Fruit fly (Drosophila melanogaster): ENCODE data around the gene CG7099.
A peak's percentile ranks its signal among the peaks of the same experiment; 100 is the strongest.

The CG7099 gene

DNA sequence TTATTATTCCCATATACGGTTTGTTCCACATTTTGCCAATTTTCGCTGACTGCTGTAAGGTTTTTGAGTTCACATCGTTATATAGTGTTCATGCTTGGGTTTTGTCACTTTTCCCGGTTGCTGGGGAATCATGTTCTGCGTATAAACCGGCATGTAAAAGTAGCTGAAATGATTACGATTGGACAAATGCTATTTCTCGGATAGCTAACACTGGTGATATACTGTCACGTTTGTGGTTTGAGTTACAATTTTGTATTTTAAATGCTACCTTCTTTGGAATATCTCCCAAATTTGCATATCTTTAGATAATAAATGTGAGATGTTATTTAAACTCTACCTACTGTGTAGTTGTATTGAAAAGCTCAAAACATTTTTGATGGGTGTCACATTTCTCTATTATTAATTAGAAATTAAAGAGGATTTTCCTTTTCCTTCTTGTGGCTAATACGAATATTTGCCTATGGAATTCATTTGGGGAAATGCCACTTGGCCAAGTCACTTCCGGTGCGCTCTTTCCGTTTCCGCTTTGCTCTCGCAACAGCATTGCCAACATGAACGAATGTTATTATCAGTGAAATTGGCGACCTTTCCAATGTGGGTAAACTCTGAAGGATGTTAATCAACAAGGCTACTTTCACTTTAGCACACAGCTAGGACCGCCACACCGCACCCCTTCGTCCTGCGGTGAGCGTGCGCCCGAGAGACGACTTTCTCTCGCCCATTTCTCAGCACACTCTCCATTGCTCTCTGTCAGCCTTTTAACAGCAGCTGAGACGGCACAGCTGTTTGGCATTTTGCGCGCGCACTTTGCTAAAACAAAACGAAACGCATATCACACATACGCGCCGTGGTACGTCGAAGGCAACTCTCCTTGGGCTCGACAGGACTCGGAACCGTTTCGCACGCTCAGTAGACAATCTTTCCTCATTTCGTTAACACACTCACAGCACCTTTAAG is 27.4 kb downstream of the CG7099 start, which contains the start of the genes CG16956, CG42784 and CG43850 (continued):
- TF ChIP-seq Sox100B (GFP tag; optimal IDR thresholded peaks at IDR 0.05), result peak; percentile 54
- TF ChIP-seq dmrt99B (tag; optimal IDR thresholded peaks at IDR 0.05), result peak; percentile 51
- TF ChIP-seq CG16815 (GFP tag; optimal IDR thresholded peaks at IDR 0.05), result no peak
- TF ChIP-seq E2f2 (GFP tag; IDR thresholded peaks at IDR 0.05), result no peak; the same call in 1 of the 2 replicates
- TF ChIP-seq az2 (GFP tag; optimal IDR thresholded peaks at IDR 0.05), result no peak
- TF ChIP-seq fd3F (GFP tag; optimal IDR thresholded peaks at IDR 0.05), result peak; percentile 59
- TF ChIP-seq CG8944 (GFP tag; optimal IDR thresholded peaks at IDR 0.05), result no peak
- no peak for TF ChIP-seq Antp (GFP tag; optimal IDR thresholded peaks at IDR 0.05)
- TF ChIP-seq Usf (GFP tag; optimal IDR thresholded peaks at IDR 0.05), result no peak
- TF ChIP-seq zf30C (GFP tag; optimal IDR thresholded peaks at IDR 0.05), result no peak
- peak; percentile 56 for TF ChIP-seq CG7839 (tag; optimal IDR thresholded peaks at IDR 0.05)
- TF ChIP-seq Gsc (GFP tag; IDR thresholded peaks at IDR 0.05), result no peak
- peak; percentile 89 for TF ChIP-seq schlank (tag; optimal IDR thresholded peaks at IDR 0.05)
- TF ChIP-seq sima (GFP tag; optimal IDR thresholded peaks at IDR 0.05), result no peak
- TF ChIP-seq mam (GFP tag; optimal IDR thresholded peaks at IDR 0.05), result no peak
- TF ChIP-seq esg (GFP tag; conservative IDR thresholded peaks at IDR 0.05), result no peak
- peak; percentile 81 for TF ChIP-seq BtbVII (GFP tag; optimal IDR thresholded peaks at IDR 0.05)
- TF ChIP-seq CG15269 (tag; optimal IDR thresholded peaks at IDR 0.05), result peak; percentile 66
- TF ChIP-seq CG13424 (tag; optimal IDR thresholded peaks at IDR 0.05), result no peak
- peak; percentile 87 for TF ChIP-seq CG17568 (GFP tag; optimal IDR thresholded peaks at IDR 0.05)
- no peak for TF ChIP-seq ro (GFP tag; IDR thresholded peaks at IDR 0.05)
- TF ChIP-seq CG5180 (GFP tag; optimal IDR thresholded peaks at IDR 0.05), result peak; percentile 51
- peak; percentile 63 for TF ChIP-seq CG6683 (GFP tag; optimal IDR thresholded peaks at IDR 0.05)
- TF ChIP-seq jumu (GFP tag; optimal IDR thresholded peaks at IDR 0.05), result no peak
- TF ChIP-seq CG13894 (tag; optimal IDR thresholded peaks at IDR 0.05), result peak; percentile 74
- peak; percentile 47; the same call in 1 of the 2 replicates for TF ChIP-seq CG32532 (GFP tag; IDR thresholded peaks at IDR 0.05)
- no peak for TF ChIP-seq pho (GFP tag; optimal IDR thresholded peaks at IDR 0.05)
- TF ChIP-seq sob (GFP tag; IDR thresholded peaks at IDR 0.05), result 0 out of 2 replicates have a peak, but pooled peaks have one; percentile 45
- no peak for TF ChIP-seq CG33557 (GFP tag; optimal IDR thresholded peaks at IDR 0.05)
- peak; percentile 42 for TF ChIP-seq Dek (tag; optimal IDR thresholded peaks at IDR 0.05)
- no peak for TF ChIP-seq CG17802 (tag; optimal IDR thresholded peaks at IDR 0.05)
- TF ChIP-seq Atf6 (GFP tag; IDR thresholded peaks at IDR 0.05), result peak; percentile 64
- TF ChIP-seq bab2 (GFP tag; optimal IDR thresholded peaks at IDR 0.05), result no peak
- TF ChIP-seq CG7987 (GFP tag; optimal IDR thresholded peaks at IDR 0.05), result peak; percentile 86
- peak; percentile 94 for TF ChIP-seq lab (GFP tag; optimal IDR thresholded peaks at IDR 0.05)
- TF ChIP-seq Drgx (GFP tag; IDR thresholded peaks at IDR 0.05), result no peak
- TF ChIP-seq Sry-β (GFP tag; optimal IDR thresholded peaks at IDR 0.05), result no peak
- TF ChIP-seq cas (GFP tag; IDR thresholded peaks at IDR 0.05), result no peak
- TF ChIP-seq odd (GFP tag; optimal IDR thresholded peaks at IDR 0.05), result peak; percentile 83
- TF ChIP-seq CG42726 (GFP tag; IDR thresholded peaks at IDR 0.05; ENCODE audit: partially characterized antibody), result no peak
- TF ChIP-seq CG7271 (tag; optimal IDR thresholded peaks at IDR 0.05), result peak; percentile 2
- TF ChIP-seq mirr (GFP tag; optimal IDR thresholded peaks at IDR 0.05), result peak; percentile 85
- no peak for TF ChIP-seq Doc3 (GFP tag; IDR thresholded peaks at IDR 0.05; ENCODE audit: partially characterized antibody)
- TF ChIP-seq CrebB (tag; optimal IDR thresholded peaks at IDR 0.05), result peak; percentile 85
- peak; percentile 96 for TF ChIP-seq CG34376 (GFP tag; optimal IDR thresholded peaks at IDR 0.05)
- TF ChIP-seq CG14050 (GFP tag; IDR thresholded peaks at IDR 0.05), result 0 out of 3 replicates have a peak, but pooled peaks have one; percentile 31
- TF ChIP-seq CG32767 (GFP tag; IDR thresholded peaks at IDR 0.05), result no peak
- TF ChIP-seq CG10543 (GFP tag; optimal IDR thresholded peaks at IDR 0.05), result peak; percentile 83

All from whole organism, embryonic.